Worm (Caenorhabditis elegans) whole organism, L4 larva: ENCODE results near the gene gbb-2.

Source experiments
- D1046.2 ChIP-seq: fragments of 200-800 bp; sonication (Bioruptor generic); IDR thresholded peaks from 2 replicates; pipeline ENCODE4 v1.3.6; 2022; ENCODE audit warnings: missing genetic modification characterization, missing compliant biosample characterization
- F37D6.2 ChIP-seq: sonication (generic microtip); optimal IDR thresholded peaks from 2 replicates; lab custom pipeline; 2016; ENCODE audit warnings: mild to moderate bottlenecking, missing genetic modification characterization, missing compliant biosample characterization
- R02D3.7 ChIP-seq: fragments of 150-350 bp; sonication (generic microtip); optimal IDR thresholded peaks from 3 replicates; lab custom pipeline; 2014; ENCODE audit warnings: missing biosample characterization, missing genetic modification characterization
- Y105C5A.15 ChIP-seq: fragments of 200-800 bp; sonication (Bioruptor generic); IDR thresholded peaks from 2 replicates; pipeline ENCODE4 v1.3.6; 2022; ENCODE audit warnings: missing genetic modification characterization, missing compliant biosample characterization
- Y5F2A.4 ChIP-seq: fragments of 200-800 bp; sonication (Bioruptor generic); optimal IDR thresholded peaks from 2 replicates; lab custom pipeline; 2018; ENCODE audit warnings: mild to moderate bottlenecking, missing genetic modification characterization, missing compliant biosample characterization
- ZK546.5 ChIP-seq, 2 experiments: sonication (generic microtip); optimal IDR thresholded peaks; 2 replicates each; lab custom pipeline; 2017; ENCODE audit warnings: missing biosample characterization in 2 of 2, missing genetic modification characterization in 2 of 2
- aha-1 ChIP-seq: fragments of 150-350 bp; peaks from one replicate; lab custom pipeline; 2014; ENCODE audit warnings: missing biosample characterization, missing genetic modification characterization
- ama-1 ChIP-seq: fragments of 150-350 bp; optimal IDR thresholded peaks from 2 replicates; lab custom pipeline; 2014; ENCODE audit warnings: inconsistent platforms, mixed read lengths
- ceh-32 ChIP-seq: sonication (generic microtip); optimal IDR thresholded peaks from 2 replicates; lab custom pipeline; 2016; ENCODE audit warnings: mild to moderate bottlenecking, missing genetic modification characterization, missing compliant biosample characterization; ENCODE audit not compliant: poor library complexity
- ces-1 ChIP-seq: fragments of 150-350 bp; sonication (generic microtip); optimal IDR thresholded peaks from 4 replicates; lab custom pipeline; 2014; ENCODE audit warnings: missing biosample characterization, missing genetic modification reagents, missing genetic modification characterization
- ctbp-1 ChIP-seq: fragments of 200-800 bp; sonication (Bioruptor generic); IDR thresholded peaks from 2 replicates; pipeline ENCODE4 v1.3.6; 2022; ENCODE audit warnings: missing genetic modification reagents, missing genetic modification characterization, missing compliant biosample characterization
- daf-16 ChIP-seq, 3 experiments: sonication (generic microtip); optimal IDR thresholded peaks; 2 replicates each; lab custom pipeline; 2016 to 2017; ENCODE audit warnings: missing genetic modification characterization in 3 of 3, missing genetic modification reagents in 3 of 3, mild to moderate bottlenecking in 2 of 3, missing compliant biosample characterization in 2 of 3, missing biosample characterization in 1 of 3, moderate library complexity in 1 of 3
- daf-8 ChIP-seq: fragments of 200-800 bp; sonication (Bioruptor generic); IDR thresholded peaks from 2 replicates; pipeline ENCODE4 v1.3.6; 2022; ENCODE audit warnings: missing genetic modification characterization, missing compliant biosample characterization
- dmd-6 ChIP-seq: fragments of 200-800 bp; sonication (Bioruptor generic); IDR thresholded peaks from 2 replicates; pipeline ENCODE4 v1.3.6; 2022; ENCODE audit warnings: missing genetic modification reagents, missing genetic modification characterization, missing compliant biosample characterization
- dmd-8 ChIP-seq: fragments of 200-800 bp; sonication (Bioruptor generic); IDR thresholded peaks from 2 replicates; pipeline ENCODE4 v1.3.6; 2022; ENCODE audit warnings: missing genetic modification characterization, missing compliant biosample characterization
- dpl-1 ChIP-seq: fragments of 150-350 bp; optimal IDR thresholded peaks from 2 replicates; lab custom pipeline; 2014; ENCODE audit warnings: missing biosample characterization, missing genetic modification reagents, missing genetic modification characterization
- dve-1 ChIP-seq: sonication (generic microtip); optimal IDR thresholded peaks from 2 replicates; lab custom pipeline; 2017; ENCODE audit warnings: antibody characterized with exemption, mild to moderate bottlenecking, missing genetic modification characterization, missing compliant biosample characterization; ENCODE audit not compliant: insufficient read depth
- fkh-10 ChIP-seq: fragments of 150-350 bp; optimal IDR thresholded peaks from 2 replicates; lab custom pipeline; 2014; ENCODE audit warnings: missing biosample characterization, missing genetic modification reagents, missing genetic modification characterization
- hif-1 ChIP-seq, 2 experiments: sonication (generic microtip); optimal IDR thresholded peaks; 2 replicates each; lab custom pipeline; 2016 to 2017; ENCODE audit warnings: missing compliant biosample characterization in 2 of 2, missing genetic modification characterization in 2 of 2, missing genetic modification reagents in 2 of 2, missing genotype in 2 of 2, mild to moderate bottlenecking in 1 of 2
- hlh-11 ChIP-seq: fragments of 200-800 bp; sonication (Bioruptor generic); optimal IDR thresholded peaks from 2 replicates; lab custom pipeline; 2018; ENCODE audit warnings: mild to moderate bottlenecking, missing genetic modification characterization, missing compliant biosample characterization
- hlh-30 ChIP-seq: sonication (generic microtip); optimal IDR thresholded peaks from 2 replicates; lab custom pipeline; 2017; ENCODE audit warnings: antibody characterized with exemption, mild to moderate bottlenecking, missing genetic modification characterization, missing compliant biosample characterization; ENCODE audit not compliant: insufficient read depth
- jun-1 ChIP-seq: fragments of 150-350 bp; optimal IDR thresholded peaks from 2 replicates; lab custom pipeline; 2014; ENCODE audit warnings: missing biosample characterization, missing genetic modification reagents, missing genetic modification characterization
- lim-7 ChIP-seq: fragments of 200-800 bp; sonication (Bioruptor generic); IDR thresholded peaks from 2 replicates; pipeline ENCODE4 v1.3.6; 2022; ENCODE audit warnings: missing genetic modification characterization, missing compliant biosample characterization
- lin-1 ChIP-seq: fragments of 200-800 bp; sonication (Bioruptor generic); IDR thresholded peaks from 2 replicates; pipeline ENCODE4 v1.3.6; 2022; ENCODE audit warnings: missing genetic modification reagents, missing genetic modification characterization, missing compliant biosample characterization
- lin-15B ChIP-seq: fragments of 150-350 bp; sonication (generic microtip); optimal IDR thresholded peaks from 3 replicates; lab custom pipeline; 2014; ENCODE audit warnings: missing biosample characterization, missing genetic modification characterization
- lsy-2 ChIP-seq, 2 experiments: fragments of 150-350 bp in 1 of 2; sonication (generic microtip) in 1 of 2; optimal IDR thresholded peaks; 2 replicates each; lab custom pipeline; 2014 to 2017; ENCODE audit warnings: missing biosample characterization in 2 of 2, missing genetic modification characterization in 2 of 2
- madf-5 ChIP-seq, 2 experiments: fragments of 200-800 bp; sonication (Bioruptor generic); IDR thresholded peaks; 2 replicates each; pipeline ENCODE4 v1.3.6; 2022; ENCODE audit warnings: missing compliant biosample characterization in 2 of 2, missing genetic modification characterization in 2 of 2
- mxl-3 ChIP-seq: fragments of 200-800 bp; sonication (Bioruptor generic); optimal IDR thresholded peaks from 2 replicates; lab custom pipeline; 2018; ENCODE audit warnings: mild to moderate bottlenecking, missing genetic modification characterization, missing compliant biosample characterization
- nhr-237 ChIP-seq: sonication (generic microtip); optimal IDR thresholded peaks from 2 replicates; lab custom pipeline; 2017; ENCODE audit warnings: missing biosample characterization, missing genetic modification characterization
- nhr-25 ChIP-seq: sonication (generic microtip); optimal IDR thresholded peaks from 2 replicates; lab custom pipeline; 2017; ENCODE audit warnings: missing genetic modification characterization, mild to moderate bottlenecking, missing compliant biosample characterization, antibody characterized with exemption, moderate library complexity, borderline replicate concordance; ENCODE audit not compliant: insufficient read depth
- nhr-28 ChIP-seq: fragments of 150-350 bp; optimal IDR thresholded peaks from 2 replicates; lab custom pipeline; 2014; ENCODE audit warnings: missing biosample characterization, missing genetic modification characterization
- nhr-48 ChIP-seq: sonication (generic microtip); optimal IDR thresholded peaks from 2 replicates; lab custom pipeline; 2016; ENCODE audit warnings: mild to moderate bottlenecking, missing genetic modification characterization, missing compliant biosample characterization
- nhr-76 ChIP-seq: fragments of 150-350 bp; optimal IDR thresholded peaks from 2 replicates; lab custom pipeline; 2014; ENCODE audit warnings: missing biosample characterization, missing genetic modification characterization
- nhr-77 ChIP-seq: fragments of 150-350 bp; optimal IDR thresholded peaks from 2 replicates; lab custom pipeline; 2014; ENCODE audit warnings: missing biosample characterization, missing genetic modification characterization
- pqm-1 ChIP-seq: sonication (generic microtip); optimal IDR thresholded peaks from 2 replicates; lab custom pipeline; 2017; ENCODE audit warnings: missing biosample characterization, missing genetic modification characterization
- set-16 ChIP-seq: fragments of 200-800 bp; sonication (Bioruptor generic); IDR thresholded peaks from 2 replicates; pipeline ENCODE4 v1.3.6; 2022; ENCODE audit warnings: missing genetic modification reagents, missing genetic modification characterization, missing compliant biosample characterization
- spr-1 ChIP-seq: sonication (generic microtip); optimal IDR thresholded peaks from 2 replicates; lab custom pipeline; 2016; ENCODE audit warnings: mild to moderate bottlenecking, missing genetic modification characterization, missing compliant biosample characterization
- tag-97 ChIP-seq: fragments of 200-800 bp; sonication (Bioruptor generic); IDR thresholded peaks from 2 replicates; pipeline ENCODE4 v1.3.6; 2022; ENCODE audit warnings: missing genetic modification characterization, missing compliant biosample characterization
- unc-130 ChIP-seq: sonication (generic microtip); optimal IDR thresholded peaks from 2 replicates; lab custom pipeline; 2016; ENCODE audit warnings: missing genetic modification reagents, missing genetic modification characterization, missing compliant biosample characterization
- unc-39 ChIP-seq: sonication (generic microtip); optimal IDR thresholded peaks from 2 replicates; lab custom pipeline; 2017; ENCODE audit warnings: missing biosample characterization, missing genetic modification characterization
- unc-62 ChIP-seq, 3 experiments: fragments of 150-350 bp in 1 of 3; sonication (generic microtip); optimal IDR thresholded peaks in 2 of 3; peaks in 1 of 3; 1 replicate in 1 of 3; 2 replicates in 2 of 3; lab custom pipeline; 2014 to 2017; ENCODE audit warnings: missing biosample characterization in 3 of 3, missing genetic modification characterization in 3 of 3, missing genetic modification reagents in 3 of 3, missing genotype in 1 of 3
- vab-7 ChIP-seq: fragments of 200-800 bp; sonication (Bioruptor generic); IDR thresholded peaks from 2 replicates; pipeline ENCODE4 v1.3.6; 2022; ENCODE audit warnings: missing genetic modification reagents, missing genetic modification characterization, missing compliant biosample characterization
- zip-11 ChIP-seq: fragments of 200-800 bp; sonication (Bioruptor generic); IDR thresholded peaks from 2 replicates; pipeline ENCODE4 v1.3.6; 2022; ENCODE audit warnings: missing genetic modification characterization, missing compliant biosample characterization

Gene gbb-2

ce11 chrIV:4482531-4482930 lies 24.0 kb downstream of the gbb-2 start, which contains the start of gene M01H9.4 (continued):
- TF ChIP-seq dpl-1 (GFP tag; lab: Kevin White, UChicago) (no peak), ctbp-1 (GFP tag; lab: Robert Waterston, UW) (no peak), F37D6.2 (tag; lab: Kevin White, UChicago) (no peak), nhr-237 (no peak), Y5F2A.4 (GFP tag; lab: Kevin White, UChicago) (no peak), aha-1 (no peak), unc-62 (GFP tag; optimal IDR thresholded peaks at IDR 0.05 in 1 of 2; lab: Kevin White, UChicago) (no peak), unc-62 (tag; optimal IDR thresholded peaks at IDR 0.05; lab: Kevin White, UChicago) (no peak), nhr-28 (tag; lab: Kevin White, UChicago) (peak; percentile 93), ceh-32 (tag; lab: Kevin White, UChicago) (no peak), hlh-30 (tag; lab: Kevin White, UChicago) (peak; percentile 26), unc-130 (GFP tag; lab: Kevin White, UChicago) (no peak), dmd-8 (GFP tag; lab: Robert Waterston, UW) (no peak), dve-1 (tag; lab: Kevin White, UChicago) (peak; percentile 89), daf-8 (no peak), daf-16 (GFP tag; optimal IDR thresholded peaks at IDR 0.05; lab: Kevin White, UChicago) (no peak), daf-16 (tag; optimal IDR thresholded peaks at IDR 0.05; lab: Kevin White, UChicago) (peak; percentile 94), nhr-77 (tag; lab: Kevin White, UChicago) (peak; percentile 50), ama-1 (no peak), set-16 (GFP tag; lab: Robert Waterston, UW) (no peak), zip-11 (no peak), hlh-11 (tag; lab: Kevin White, UChicago) (peak; percentile 67), Y105C5A.15 (GFP tag; lab: Robert Waterston, UW) (no peak), lsy-2 (tag; optimal IDR thresholded peaks at IDR 0.05; lab: Kevin White, UChicago) (peak in 1 of 2 experiments; percentile 28), jun-1 (tag; lab: Kevin White, UChicago) (no peak), ces-1 (GFP tag; lab: Kevin White, UChicago) (no peak), hif-1 (tag; optimal IDR thresholded peaks at IDR 0.05; lab: Kevin White, UChicago) (no peak), madf-5 (GFP tag; IDR thresholded peaks at IDR 0.05; lab: Robert Waterston, UW) (no peak), lim-7 (GFP tag; lab: Robert Waterston, UW) (no peak), ZK546.5 (tag; optimal IDR thresholded peaks at IDR 0.05; lab: Kevin White, UChicago) (no peak), fkh-10 (GFP tag; lab: Kevin White, UChicago) (no peak), pqm-1 (tag; lab: Kevin White, UChicago) (peak; percentile 99), D1046.2 (no peak), dmd-6 (GFP tag; lab: Robert Waterston, UW) (peak; percentile 76), vab-7 (GFP tag; lab: Robert Waterston, UW) (no peak), mxl-3 (GFP tag; lab: Kevin White, UChicago) (peak; percentile 4), tag-97 (GFP tag; lab: Robert Waterston, UW) (no peak), nhr-76 (tag; lab: Kevin White, UChicago) (no peak), lin-15B (tag; lab: Kevin White, UChicago) (no peak), lin-1 (GFP tag; lab: Robert Waterston, UW) (no peak), nhr-48 (no peak), spr-1 (tag; lab: Kevin White, UChicago) (no peak), R02D3.7 (tag; lab: Kevin White, UChicago) (no peak), unc-39 (tag; lab: Kevin White, UChicago) (no peak), nhr-25 (tag; lab: Kevin White, UChicago) (no peak)
